Fruit fly (Drosophila melanogaster) whole organism, embryonic: ENCODE measurements around the gene Exn.

Source experiments
- BEAF-32 ChIP-seq: fragments of 200-800 bp; sonication (Bioruptor generic); optimal IDR thresholded peaks from 3 replicates; lab custom pipeline; 2017; ENCODE audit warnings: missing biosample characterization, missing genetic modification characterization, mild to moderate bottlenecking, moderate library complexity, missing genetic modification reagents
- CG10209 ChIP-seq: fragments of 200-800 bp; sonication (Bioruptor generic); optimal IDR thresholded peaks from 3 replicates; lab custom pipeline; 2017; ENCODE audit warnings: missing biosample characterization, mild to moderate bottlenecking, missing genetic modification characterization, missing genetic modification reagents
- CG10366 ChIP-seq: fragments of 200-800 bp; sonication (Bioruptor generic); IDR thresholded peaks from 2 replicates; pipeline ENCODE4 v1.3.6; 2022; ENCODE audit warnings: missing biosample characterization, missing genetic modification characterization
- CG11723 ChIP-seq: fragments of 200-800 bp; sonication (Bioruptor generic); optimal IDR thresholded peaks from 2 replicates; lab custom pipeline; 2017; ENCODE audit warnings: missing biosample characterization, mild to moderate bottlenecking, missing genetic modification characterization
- CG12744 ChIP-seq: fragments of 200-800 bp; sonication (Bioruptor generic); optimal IDR thresholded peaks from 2 replicates; lab custom pipeline; 2016; ENCODE audit warnings: missing biosample characterization, missing genetic modification characterization
- CG13624 ChIP-seq: fragments of 200-800 bp; sonication (Bioruptor generic); optimal IDR thresholded peaks from 2 replicates; lab custom pipeline; 2016; ENCODE audit warnings: missing biosample characterization, missing genetic modification characterization
- CG14050 ChIP-seq: fragments of 200-800 bp; sonication (Bioruptor generic); IDR thresholded peaks from 3 replicates; pipeline ENCODE4 v1.3.6; 2022; ENCODE audit warnings: missing biosample characterization, missing genetic modification characterization
- CG14441 ChIP-seq: fragments of 200-800 bp; sonication (Bioruptor generic); IDR thresholded peaks from 2 replicates; pipeline ENCODE4 v1.3.6; 2022; ENCODE audit warnings: missing biosample characterization, missing genetic modification characterization
- CG15269 ChIP-seq: fragments of 200-800 bp; sonication (Bioruptor generic); optimal IDR thresholded peaks from 2 replicates; lab custom pipeline; 2018; ENCODE audit warnings: missing biosample characterization, mild to moderate bottlenecking, missing genetic modification characterization, moderate library complexity
- CG15514 ChIP-seq: fragments of 200-800 bp; sonication (Bioruptor generic); optimal IDR thresholded peaks from 3 replicates; lab custom pipeline; 2017; ENCODE audit warnings: missing biosample characterization, missing genetic modification characterization, mild to moderate bottlenecking, moderate library complexity, missing genetic modification reagents
- CG18011 ChIP-seq: fragments of 200-800 bp; sonication (Bioruptor generic); optimal IDR thresholded peaks from 2 replicates; lab custom pipeline; 2017; ENCODE audit warnings: missing biosample characterization, missing genetic modification characterization, mild to moderate bottlenecking, moderate library complexity, missing genotype
- CG18262 ChIP-seq: fragments of 200-800 bp; optimal IDR thresholded peaks from 3 replicates; lab custom pipeline; 2019; ENCODE audit warnings: missing biosample characterization, mild to moderate bottlenecking, missing genetic modification characterization, moderate library complexity
- CG1832 ChIP-seq: fragments of 200-800 bp; sonication (Bioruptor generic); optimal IDR thresholded peaks from 2 replicates; lab custom pipeline; 2017; ENCODE audit warnings: missing biosample characterization, mild to moderate bottlenecking, missing genetic modification characterization, inconsistent platforms
- CG18476 ChIP-seq: fragments of 200-800 bp; sonication (Bioruptor generic); optimal IDR thresholded peaks from 2 replicates; lab custom pipeline; 2016; ENCODE audit warnings: missing biosample characterization, mild to moderate bottlenecking, missing genetic modification characterization
- CG2678 ChIP-seq: fragments of 200-800 bp; sonication (Bioruptor generic); optimal IDR thresholded peaks from 3 replicates; lab custom pipeline; 2019; ENCODE audit warnings: missing biosample characterization, mild to moderate bottlenecking, missing genetic modification characterization, moderate library complexity
- CG31388 ChIP-seq: fragments of 200-800 bp; sonication (Bioruptor generic); optimal IDR thresholded peaks from 2 replicates; lab custom pipeline; 2016; ENCODE audit warnings: missing biosample characterization, missing genetic modification characterization
- CG33557 ChIP-seq: fragments of 200-800 bp; sonication (Bioruptor generic); optimal IDR thresholded peaks from 2 replicates; lab custom pipeline; 2019; ENCODE audit warnings: missing biosample characterization, mild to moderate bottlenecking, missing genetic modification characterization, moderate library complexity
- CG4707 ChIP-seq: fragments of 200-800 bp; sonication (Bioruptor generic); optimal IDR thresholded peaks from 2 replicates; lab custom pipeline; 2018; ENCODE audit warnings: missing biosample characterization, mild to moderate bottlenecking, missing genetic modification characterization, moderate library complexity
- CG8359 ChIP-seq: fragments of 200-800 bp; sonication (Bioruptor generic); optimal IDR thresholded peaks from 2 replicates; lab custom pipeline; 2017; ENCODE audit warnings: missing biosample characterization, mild to moderate bottlenecking, missing genetic modification characterization, borderline replicate concordance
- CG8478 ChIP-seq: fragments of >200 bp; optimal IDR thresholded peaks from 2 replicates; lab custom pipeline; 2018
- Ets65A ChIP-seq: fragments of 200-800 bp; sonication (Bioruptor generic); peaks from one replicate; lab custom pipeline; 2016; ENCODE audit warnings: missing biosample characterization, missing genetic modification characterization
- Fer1 ChIP-seq: fragments of 200-800 bp; sonication (Bioruptor generic); optimal IDR thresholded peaks from 2 replicates; lab custom pipeline; 2017; ENCODE audit warnings: missing biosample characterization, mild to moderate bottlenecking, missing genetic modification characterization
- Hr3 ChIP-seq: fragments of 200-800 bp; sonication (Bioruptor generic); optimal IDR thresholded peaks from 3 replicates; lab custom pipeline; 2016; ENCODE audit warnings: missing biosample characterization, missing genetic modification characterization
- Hr39 ChIP-seq: fragments of >200 bp; optimal IDR thresholded peaks from 2 replicates; lab custom pipeline; 2017
- Hr78 ChIP-seq, 2 experiments: fragments of 200-800 bp in 1 of 2; fragments of >200 bp in 1 of 2; sonication (Bioruptor generic) in 1 of 2; optimal IDR thresholded peaks; 2 replicates each; lab custom pipeline; 2017 to 2019; ENCODE audit warnings: missing biosample characterization in 2 of 2, missing genetic modification characterization in 2 of 2, mild to moderate bottlenecking in 1 of 2, moderate library complexity in 1 of 2
- Sox102F ChIP-seq: fragments of 200-800 bp; sonication (Bioruptor generic); optimal IDR thresholded peaks from 2 replicates; lab custom pipeline; 2018; ENCODE audit warnings: missing biosample characterization, mild to moderate bottlenecking, missing genetic modification characterization, moderate library complexity
- Taf1 ChIP-seq: fragments of 200-800 bp; sonication (Bioruptor generic); IDR thresholded peaks from 2 replicates; pipeline ENCODE4 v1.3.6; 2022; ENCODE audit warnings: missing biosample characterization, missing genetic modification characterization
- Xbp1 ChIP-seq: fragments of 200-800 bp; sonication (Bioruptor generic); optimal IDR thresholded peaks from 3 replicates; lab custom pipeline; 2016; ENCODE audit warnings: missing biosample characterization, mild to moderate bottlenecking, missing genetic modification characterization
- al ChIP-seq: fragments of 200-800 bp; sonication (Bioruptor generic); IDR thresholded peaks from 2 replicates; pipeline ENCODE4 v1.3.6; 2022; ENCODE audit warnings: missing biosample characterization, missing genetic modification characterization
- cato ChIP-seq: fragments of 200-800 bp; sonication (Bioruptor generic); optimal IDR thresholded peaks from 2 replicates; lab custom pipeline; 2016; ENCODE audit warnings: missing biosample characterization, missing genetic modification characterization, borderline replicate concordance
- chif ChIP-seq, 2 experiments: fragments of 200-800 bp; sonication (Bioruptor generic); optimal IDR thresholded peaks; 3 replicates each; lab custom pipeline; 2016; ENCODE audit warnings: missing biosample characterization in 2 of 2, missing genetic modification characterization in 2 of 2
- crp ChIP-seq, 2 experiments: fragments of 200-800 bp; sonication (Bioruptor generic); optimal IDR thresholded peaks; 2 replicates in 1 of 2; 3 replicates in 1 of 2; lab custom pipeline; 2017; ENCODE audit warnings: missing biosample characterization in 2 of 2, missing genetic modification characterization in 2 of 2, mild to moderate bottlenecking in 1 of 2, moderate library complexity in 1 of 2
- dmrt99B ChIP-seq: fragments of 200-800 bp; sonication (Bioruptor generic); optimal IDR thresholded peaks from 2 replicates; lab custom pipeline; 2018; ENCODE audit warnings: missing biosample characterization, mild to moderate bottlenecking, missing genetic modification characterization, moderate library complexity
- esg ChIP-seq: fragments of 200-800 bp; sonication (Bioruptor generic); conservative IDR thresholded peaks from 2 replicates; pipeline ENCODE4 v1.3.6; 2022; ENCODE audit warnings: missing biosample characterization, missing genetic modification characterization
- fu2 ChIP-seq: fragments of 200-800 bp; sonication (Bioruptor generic); optimal IDR thresholded peaks from 2 replicates; lab custom pipeline; 2016; ENCODE audit warnings: missing biosample characterization, missing genetic modification characterization
- gcm ChIP-seq: fragments of 200-800 bp; sonication (Bioruptor generic); optimal IDR thresholded peaks from 2 replicates; lab custom pipeline; 2019; ENCODE audit warnings: missing biosample characterization, mild to moderate bottlenecking, missing genetic modification characterization, moderate library complexity
- ham ChIP-seq: fragments of 200-800 bp; sonication (Bioruptor generic); IDR thresholded peaks from 2 replicates; pipeline ENCODE4 v1.3.6; 2022; ENCODE audit warnings: missing biosample characterization, missing genetic modification characterization
- hkb ChIP-seq, 2 experiments: fragments of 200-800 bp in 1 of 2; fragments of >200 bp in 1 of 2; sonication (Bioruptor generic) in 1 of 2; IDR thresholded peaks in 1 of 2; optimal IDR thresholded peaks in 1 of 2; 2 replicates each; pipeline versions ENCODE4 v1.3.6 to Lab custom; 2017 to 2022; ENCODE audit warnings: missing biosample characterization in 1 of 2, missing genetic modification characterization in 1 of 2
- kay ChIP-seq: fragments of 200-800 bp; sonication (Bioruptor generic); optimal IDR thresholded peaks from 2 replicates; lab custom pipeline; 2016; ENCODE audit warnings: missing biosample characterization, missing genetic modification characterization
- nmo ChIP-seq: fragments of 200-800 bp; sonication (Bioruptor generic); optimal IDR thresholded peaks from 2 replicates; lab custom pipeline; 2018; ENCODE audit warnings: missing biosample characterization, mild to moderate bottlenecking, missing genetic modification characterization, moderate library complexity
- psq ChIP-seq: fragments of 200-800 bp; sonication (Bioruptor generic); optimal IDR thresholded peaks from 2 replicates; lab custom pipeline; 2017; ENCODE audit warnings: missing biosample characterization, missing genetic modification characterization
- repo ChIP-seq: fragments of 200-800 bp; sonication (Bioruptor generic); optimal IDR thresholded peaks from 2 replicates; lab custom pipeline; 2016; ENCODE audit warnings: missing biosample characterization, missing genetic modification characterization
- sens ChIP-seq: fragments of 200-800 bp; sonication (Bioruptor generic); peaks from one replicate; lab custom pipeline; 2016; ENCODE audit warnings: missing biosample characterization, missing genetic modification characterization
- slbo ChIP-seq: fragments of 200-800 bp; sonication (Bioruptor generic); IDR thresholded peaks from 2 replicates; pipeline ENCODE4 v1.3.6; 2022; ENCODE audit warnings: missing biosample characterization, missing genetic modification characterization
- tgo ChIP-seq: fragments of 200-800 bp; sonication (Bioruptor generic); IDR thresholded peaks from 3 replicates; pipeline ENCODE4 v1.3.6; 2022; ENCODE audit warnings: missing biosample characterization, missing genetic modification characterization
- vvl ChIP-seq: fragments of 200-800 bp; sonication (Bioruptor generic); IDR thresholded peaks from 2 replicates; pipeline ENCODE4 v1.3.6; 2022; ENCODE audit warnings: missing biosample characterization, missing genetic modification characterization

Exn gene

dm6 chr3L:16941319-16941718 lies 28.5 kb upstream of the Exn start (continued):
- no peak for TF ChIP-seq BEAF-32
- no peak for TF ChIP-seq CG13624 (GFP tag; lab: Kevin White, UChicago)
- TF ChIP-seq kay (GFP tag; lab: Kevin White, UChicago) = no peak
- peak; percentile 21 for TF ChIP-seq CG33557 (GFP tag; lab: Kevin White, UChicago)
- no peak for TF ChIP-seq CG4707
- TF ChIP-seq slbo (GFP tag; lab: Robert Waterston, UW) = peak; percentile 21; the same call in 1 of the 2 replicates
- TF ChIP-seq psq (GFP tag; lab: Kevin White, UChicago) = no peak
- TF ChIP-seq hkb (optimal IDR thresholded peaks at IDR 0.05; lab: Kevin White, UChicago) = no peak
- no peak for TF ChIP-seq hkb (GFP tag; IDR thresholded peaks at IDR 0.05; lab: Robert Waterston, UW)
- no peak for TF ChIP-seq repo
- TF ChIP-seq CG31388 (GFP tag; lab: Kevin White, UChicago) = no peak
- TF ChIP-seq CG1832 (GFP tag; lab: Kevin White, UChicago) = no peak
- peak; percentile 28 for TF ChIP-seq dmrt99B (tag; lab: Kevin White, UChicago)
- TF ChIP-seq CG2678 (tag; lab: Kevin White, UChicago) = peak; percentile 50
- peak in 1 of 2 experiments; percentile 54 for TF ChIP-seq Hr78 (GFP tag; optimal IDR thresholded peaks at IDR 0.05; lab: Kevin White, UChicago)
- TF ChIP-seq esg (GFP tag; lab: Robert Waterston, UW) = peak; percentile 21; the same call in 1 of the 2 replicates
- TF ChIP-seq CG11723 = no peak
- no peak for TF ChIP-seq CG8478 (lab: Kevin White, UChicago)
- TF ChIP-seq chif (GFP tag; optimal IDR thresholded peaks at IDR 0.05; lab: Kevin White, UChicago) = peak in 1 of 2 experiments; percentile 55
- TF ChIP-seq CG14441 (GFP tag; lab: Robert Waterston, UW) = no peak
- TF ChIP-seq CG14050 (GFP tag; lab: Robert Waterston, UW) = no peak
- TF ChIP-seq CG18262 (tag; lab: Kevin White, UChicago) = peak; percentile 29
- TF ChIP-seq CG15269 = peak; percentile 30
- peak; percentile 25 for TF ChIP-seq CG10209 (GFP tag; lab: Kevin White, UChicago)
- no peak for TF ChIP-seq fu2 (GFP tag; lab: Kevin White, UChicago)
- no peak for TF ChIP-seq CG15514 (GFP tag; lab: Kevin White, UChicago)
- TF ChIP-seq Hr3 = no peak
- no peak for TF ChIP-seq vvl (GFP tag; lab: Robert Waterston, UW)
- no peak for TF ChIP-seq al (GFP tag; lab: Robert Waterston, UW)
- TF ChIP-seq Ets65A = peak; percentile 91
- no peak for TF ChIP-seq CG18476 (GFP tag; lab: Kevin White, UChicago)
- no peak for TF ChIP-seq gcm (GFP tag; lab: Kevin White, UChicago)
- TF ChIP-seq ham = no peak
- peak; percentile 48 for TF ChIP-seq nmo
- TF ChIP-seq Xbp1 (GFP tag; lab: Kevin White, UChicago) = peak; percentile 18
- peak; percentile 31 for TF ChIP-seq sens (GFP tag; lab: Kevin White, UChicago)
- no peak for TF ChIP-seq tgo
- TF ChIP-seq crp (GFP tag; optimal IDR thresholded peaks at IDR 0.05; lab: Kevin White, UChicago) = no peak
- TF ChIP-seq cato (GFP tag; lab: Kevin White, UChicago) = no peak
- TF ChIP-seq CG10366 (GFP tag; lab: Robert Waterston, UW) = 0 out of 2 replicates have a peak, but pooled peaks have one; percentile 26
- TF ChIP-seq CG8359 (GFP tag; lab: Kevin White, UChicago) = peak; percentile 9
- TF ChIP-seq Sox102F (GFP tag; lab: Kevin White, UChicago) = peak; percentile 3
- TF ChIP-seq Taf1 (GFP tag; lab: Robert Waterston, UW) = no peak
- TF ChIP-seq CG12744 (GFP tag; lab: Kevin White, UChicago) = no peak
- TF ChIP-seq CG18011 = no peak
- TF ChIP-seq Fer1 (GFP tag; lab: Kevin White, UChicago) = no peak
- TF ChIP-seq Hr39 (lab: Kevin White, UChicago) = no peak
